Fruit fly (Drosophila melanogaster) whole organism, embryonic: ENCODE measurements around the gene Tsp66A.

Source experiments
- CG1024 ChIP-seq: fragments of 200-800 bp; sonication (Bioruptor generic); IDR thresholded peaks from 2 replicates; pipeline ENCODE4 v1.3.6; 2022; ENCODE audit warnings: missing biosample characterization, missing genetic modification characterization
- CG13424 ChIP-seq: fragments of 200-800 bp; sonication (Bioruptor generic); optimal IDR thresholded peaks from 2 replicates; lab custom pipeline; 2019; ENCODE audit warnings: missing biosample characterization, mild to moderate bottlenecking, missing genetic modification characterization, moderate library complexity
- CG1792 ChIP-seq: fragments of 200-800 bp; sonication (Bioruptor generic); optimal IDR thresholded peaks from 2 replicates; lab custom pipeline; 2016; ENCODE audit warnings: missing biosample characterization, missing genetic modification characterization
- CG7928 ChIP-seq: fragments of 200-800 bp; sonication (Bioruptor generic); optimal IDR thresholded peaks from 2 replicates; lab custom pipeline; 2017; ENCODE audit warnings: missing biosample characterization, mild to moderate bottlenecking, missing genetic modification characterization
- Dad ChIP-seq: fragments of 200-800 bp; sonication (Bioruptor generic); optimal IDR thresholded peaks from 3 replicates; lab custom pipeline; 2016; ENCODE audit warnings: missing biosample characterization, missing genetic modification characterization
- GATAe ChIP-seq: fragments of 200-800 bp; sonication (Bioruptor generic); conservative IDR thresholded peaks from 2 replicates; pipeline ENCODE4 v1.3.6; 2022; ENCODE audit warnings: missing biosample characterization, missing genetic modification characterization
- Hr51 ChIP-seq, 2 experiments: fragments of 200-800 bp; sonication (Bioruptor generic); optimal IDR thresholded peaks; 2 replicates in 1 of 2; 3 replicates in 1 of 2; lab custom pipeline; 2016 to 2018; ENCODE audit warnings: missing biosample characterization in 2 of 2, missing genetic modification characterization in 2 of 2, mild to moderate bottlenecking in 1 of 2, moderate library complexity in 1 of 2
- MTF-1 ChIP-seq: fragments of 200-800 bp; sonication (Bioruptor generic); optimal IDR thresholded peaks from 2 replicates; lab custom pipeline; 2018; ENCODE audit warnings: missing biosample characterization, mild to moderate bottlenecking, missing genetic modification characterization, borderline replicate concordance
- Sin3A ChIP-seq: fragments of >200 bp; optimal IDR thresholded peaks from 2 replicates; lab custom pipeline; 2018
- chif ChIP-seq, 2 experiments: fragments of 200-800 bp; sonication (Bioruptor generic); optimal IDR thresholded peaks; 3 replicates each; lab custom pipeline; 2016; ENCODE audit warnings: missing biosample characterization in 2 of 2, missing genetic modification characterization in 2 of 2
- crp ChIP-seq, 2 experiments: fragments of 200-800 bp; sonication (Bioruptor generic); optimal IDR thresholded peaks; 2 replicates in 1 of 2; 3 replicates in 1 of 2; lab custom pipeline; 2017; ENCODE audit warnings: missing biosample characterization in 2 of 2, missing genetic modification characterization in 2 of 2, mild to moderate bottlenecking in 1 of 2, moderate library complexity in 1 of 2
- pfk ChIP-seq: fragments of 200-800 bp; sonication (Bioruptor generic); optimal IDR thresholded peaks from 2 replicates; lab custom pipeline; 2018; ENCODE audit warnings: missing biosample characterization, mild to moderate bottlenecking, missing genetic modification characterization, moderate library complexity
- slbo ChIP-seq: fragments of 200-800 bp; sonication (Bioruptor generic); IDR thresholded peaks from 2 replicates; pipeline ENCODE4 v1.3.6; 2022; ENCODE audit warnings: missing biosample characterization, missing genetic modification characterization
- zf30C ChIP-seq: fragments of 200-800 bp; sonication (Bioruptor generic); optimal IDR thresholded peaks from 3 replicates; lab custom pipeline; 2018; ENCODE audit warnings: missing biosample characterization, mild to moderate bottlenecking, missing genetic modification characterization

dm6 chr3L:7449097-7449496 is 16.2 kb upstream of the Tsp66A start:
- TF ChIP-seq Hr51 (GFP tag; optimal IDR thresholded peaks at IDR 0.05; lab: Kevin White, UChicago) (no peak), CG1024 (GFP tag; lab: Robert Waterston, UW) (no peak), GATAe (no peak), slbo (no peak), Dad (GFP tag; lab: Kevin White, UChicago) (no peak), CG1792 (GFP tag; lab: Kevin White, UChicago) (no peak), chif (GFP tag; optimal IDR thresholded peaks at IDR 0.05; lab: Kevin White, UChicago) (no peak), CG7928 (GFP tag; lab: Kevin White, UChicago) (no peak), pfk (no peak), zf30C (GFP tag; lab: Kevin White, UChicago) (no peak), CG13424 (tag; lab: Kevin White, UChicago) (no peak), Sin3A (no peak), MTF-1 (GFP tag; lab: Kevin White, UChicago) (no peak), crp (GFP tag; optimal IDR thresholded peaks at IDR 0.05; lab: Kevin White, UChicago) (no peak)
